Worm (Caenorhabditis elegans) whole organism, early embryonic: ENCODE data around the gene C06C3.12.

Experiments used
- ama-1 ChIP-seq: fragments of 150-350 bp; optimal IDR thresholded peaks from 2 replicates; lab custom pipeline; 2014
- flt-1 ChIP-seq: fragments of 200-800 bp; sonication (Bioruptor generic); IDR thresholded peaks from 2 replicates; pipeline ENCODE4 v1.3.6; 2022; ENCODE audit warnings: missing genetic modification characterization, missing compliant biosample characterization
- hmg-4 ChIP-seq: fragments of 200-800 bp; sonication (Bioruptor generic); optimal IDR thresholded peaks from 2 replicates; lab custom pipeline; 2018; ENCODE audit warnings: mild to moderate bottlenecking, missing genetic modification characterization, missing compliant biosample characterization
- hnd-1 ChIP-seq: sonication (generic microtip); optimal IDR thresholded peaks from 2 replicates; lab custom pipeline; 2016; ENCODE audit warnings: missing genetic modification characterization, missing compliant biosample characterization
- sea-1 ChIP-seq: fragments of 200-800 bp; sonication (Bioruptor generic); conservative IDR thresholded peaks from 2 replicates; pipeline ENCODE4 v1.3.6; 2022; ENCODE audit warnings: missing genetic modification characterization, missing compliant biosample characterization
- tra-4 ChIP-seq: sonication (generic microtip); optimal IDR thresholded peaks from 2 replicates; lab custom pipeline; 2017; ENCODE audit warnings: missing genetic modification characterization, missing compliant biosample characterization

- TF ChIP-seq ama-1 (no peak), hmg-4 (no peak), tra-4 (tag; lab: Kevin White, UChicago) (no peak), hnd-1 (tag; lab: Kevin White, UChicago) (no peak), flt-1 (no peak), sea-1 (GFP tag; lab: Robert Waterston, UW) (no peak)
Measured at ce11 chrII:9378174-9378573, 3.3 kb downstream of the C06C3.12 start.
